Worm (Caenorhabditis elegans) whole organism, midembryonic: ENCODE results near the gene fbxa-39.

Experiments used
- T22C8.4 ChIP-seq: fragments of 200-800 bp; sonication (Bioruptor generic); IDR thresholded peaks from 2 replicates; pipeline ENCODE4 v1.3.6; 2022; ENCODE audit warnings: missing genetic modification characterization, missing compliant biosample characterization
- cog-1 ChIP-seq: sonication (generic microtip); optimal IDR thresholded peaks from 2 replicates; lab custom pipeline; 2016; ENCODE audit warnings: missing genetic modification characterization, missing compliant biosample characterization
- flt-1 ChIP-seq: fragments of 200-800 bp; sonication (Bioruptor generic); IDR thresholded peaks from 2 replicates; pipeline ENCODE4 v1.3.6; 2022; ENCODE audit warnings: missing genetic modification characterization, missing compliant biosample characterization
- klf-2 ChIP-seq: fragments of 200-800 bp; sonication (Bioruptor generic); conservative IDR thresholded peaks from 2 replicates; pipeline ENCODE4 v1.3.6; 2022; ENCODE audit warnings: missing genetic modification reagents, missing genetic modification characterization, missing compliant biosample characterization
- med-1 ChIP-seq: sonication (generic microtip); optimal IDR thresholded peaks from 2 replicates; lab custom pipeline; 2017; ENCODE audit warnings: missing genetic modification characterization, mild to moderate bottlenecking, missing compliant biosample characterization, antibody characterized with exemption, missing genetic modification reagents; ENCODE audit not compliant: insufficient read depth
- ref-1 ChIP-seq: fragments of 200-800 bp; sonication (Bioruptor generic); conservative IDR thresholded peaks from 2 replicates; pipeline ENCODE4 v1.3.6; 2022; ENCODE audit warnings: missing genetic modification reagents, missing genetic modification characterization, missing compliant biosample characterization
- tab-1 ChIP-seq: fragments of 200-800 bp; sonication (Bioruptor generic); IDR thresholded peaks from 2 replicates; pipeline ENCODE4 v1.3.6; 2022; ENCODE audit warnings: missing genetic modification characterization, missing compliant biosample characterization
- ztf-23 ChIP-seq: fragments of 200-800 bp; sonication (Bioruptor generic); IDR thresholded peaks from 2 replicates; pipeline ENCODE4 v1.3.6; 2022; ENCODE audit warnings: missing genetic modification reagents, missing genetic modification characterization, missing compliant biosample characterization
- ztf-29 ChIP-seq: fragments of 200-800 bp; sonication (Bioruptor generic); IDR thresholded peaks from 2 replicates; pipeline ENCODE4 v1.3.6; 2022; ENCODE audit warnings: missing genetic modification reagents, missing genetic modification characterization, missing compliant biosample characterization

The fbxa-39 gene

ce11 chrIII:2272075-2272474 lies 757 bp upstream of the fbxa-39 start, which contains the start of gene fbxa-48:
TSS of gene fbxa-48 (minus strand) at chrIII:2272175.
- TF ChIP-seq ref-1 = no peak
- no peak for TF ChIP-seq klf-2
- TF ChIP-seq cog-1 (tag; lab: Kevin White, UChicago) = no peak
- no peak for TF ChIP-seq T22C8.4 (GFP tag; lab: Robert Waterston, UW)
- TF ChIP-seq ztf-23 (GFP tag; lab: Robert Waterston, UW) = no peak
- no peak for TF ChIP-seq tab-1 (GFP tag; lab: Robert Waterston, UW)
- no peak for TF ChIP-seq flt-1 (GFP tag; lab: Robert Waterston, UW)
- no peak for TF ChIP-seq med-1 (GFP tag; lab: Kevin White, UChicago)
- TF ChIP-seq ztf-29 (GFP tag; lab: Robert Waterston, UW) = no peak

- TF ChIP-seq klf-2 = no peak
These were observed 4.0 kb downstream of the fbxa-39 start, which contains the start of gene Y54F10BM.21 for ce11 chrIII:2276842-2277241. TSS of gene Y54F10BM.21 (plus strand) at chrIII:2277142.

- TF ChIP-seq ztf-23 (GFP tag; lab: Robert Waterston, UW) (no peak), med-1 (GFP tag; lab: Kevin White, UChicago) (no peak), cog-1 (tag; lab: Kevin White, UChicago) (no peak), ztf-29 (GFP tag; lab: Robert Waterston, UW) (no peak), tab-1 (GFP tag; lab: Robert Waterston, UW) (no peak), klf-2 (no peak), flt-1 (GFP tag; lab: Robert Waterston, UW) (no peak), T22C8.4 (GFP tag; lab: Robert Waterston, UW) (no peak), ref-1 (no peak)
These were observed 6.6 kb downstream of the fbxa-39 start, which contains the start of gene Y54F10BM.23 for ce11 chrIII:2279457-2279856. TSS of gene Y54F10BM.23 (minus strand) at chrIII:2279557.

DNA sequence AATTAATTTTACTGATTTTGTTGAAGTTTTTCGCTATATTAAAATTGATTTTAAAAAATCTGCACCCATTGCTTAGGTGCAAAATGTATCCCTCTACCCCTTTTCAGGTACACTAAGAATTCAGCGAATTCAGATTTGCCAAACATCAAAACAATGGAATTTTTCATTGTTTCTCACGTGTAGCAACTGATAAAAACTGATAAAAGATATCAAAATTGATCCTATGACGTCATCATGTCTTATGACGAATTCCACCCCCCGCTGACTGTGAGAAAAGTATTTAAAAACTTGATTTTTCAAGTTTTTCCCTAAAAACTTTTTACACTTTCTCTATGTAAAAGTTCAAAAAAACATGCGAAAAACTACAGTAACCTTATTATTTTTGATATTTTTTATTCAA lies 7.7 kb downstream of the fbxa-39 start, which contains the start of gene Y54F10BM.22:
Y54F10BM.22 (plus strand) TSS at position 331 of the 400 bp plus-strand sequence.
- TF ChIP-seq cog-1 (tag; lab: Kevin White, UChicago) = no peak

DNA sequence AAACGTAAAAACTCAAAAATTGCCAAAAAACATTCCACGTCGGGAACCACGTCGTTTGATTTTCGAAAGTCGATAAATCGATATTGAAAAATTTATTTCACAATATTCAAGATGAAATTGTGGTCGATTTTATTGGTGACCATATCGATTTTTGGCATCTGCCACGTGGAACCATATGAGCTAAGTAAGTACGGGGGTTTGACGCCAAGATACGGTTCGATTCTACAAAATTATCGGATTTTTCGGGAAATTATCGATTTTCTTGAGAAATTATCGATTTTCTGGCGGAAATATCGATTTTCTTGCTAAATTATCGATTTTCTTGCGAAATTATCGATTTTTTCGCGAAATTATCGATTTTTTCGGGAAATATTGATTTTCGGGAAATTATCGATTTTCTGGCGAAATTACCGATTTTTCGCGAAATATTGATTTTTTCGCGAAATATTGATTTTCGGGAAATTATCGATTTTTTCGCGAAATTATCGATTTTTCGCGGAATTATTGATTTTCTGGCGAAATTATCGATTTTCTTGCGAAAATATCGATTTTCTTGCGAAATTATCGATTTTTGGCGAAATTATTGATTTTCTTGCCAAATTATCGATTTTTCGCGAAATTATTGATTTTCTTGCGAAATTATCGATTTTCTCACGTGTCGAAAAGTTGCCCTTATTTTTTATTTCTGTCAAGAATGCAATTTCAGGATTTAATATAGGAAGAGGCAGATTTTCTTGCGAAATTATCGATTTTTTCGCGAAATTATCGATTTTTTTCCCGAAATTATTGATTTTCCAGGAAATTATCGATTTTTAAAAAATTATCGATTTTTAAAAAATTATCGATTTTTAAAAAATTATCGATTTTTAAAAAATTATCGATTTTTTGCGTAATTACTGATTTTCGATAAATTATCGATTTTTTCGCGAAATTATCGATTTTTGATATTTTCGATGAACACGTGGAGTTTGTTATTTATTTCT lies 9.4 kb downstream of the fbxa-39 start, which contains the start of gene Y54F10BM.3:
Y54F10BM.3 (plus strand) TSS at position 51 of the 983 bp plus-strand sequence.
- TF ChIP-seq ztf-29 (GFP tag; lab: Robert Waterston, UW) (no peak), T22C8.4 (GFP tag; lab: Robert Waterston, UW) (peak; percentile 98)

- TF ChIP-seq med-1 (GFP tag; lab: Kevin White, UChicago) (no peak), T22C8.4 (GFP tag; lab: Robert Waterston, UW) (peak; percentile 97), klf-2 (no peak), ztf-23 (GFP tag; lab: Robert Waterston, UW) (no peak), ref-1 (no peak), tab-1 (GFP tag; lab: Robert Waterston, UW) (no peak)
These were observed 10.6 kb downstream of the fbxa-39 start for ce11 chrIII:2283341-2283847.

ce11 chrIII:2288261-2288660 lies 15.4 kb downstream of the fbxa-39 start:
- TF ChIP-seq tab-1 (GFP tag; lab: Robert Waterston, UW) (no peak), ztf-23 (GFP tag; lab: Robert Waterston, UW) (no peak), cog-1 (tag; lab: Kevin White, UChicago) (no peak), med-1 (GFP tag; lab: Kevin White, UChicago) (no peak), klf-2 (no peak), flt-1 (GFP tag; lab: Robert Waterston, UW) (no peak), ztf-29 (GFP tag; lab: Robert Waterston, UW) (no peak), ref-1 (no peak), T22C8.4 (GFP tag; lab: Robert Waterston, UW) (no peak)

DNA sequence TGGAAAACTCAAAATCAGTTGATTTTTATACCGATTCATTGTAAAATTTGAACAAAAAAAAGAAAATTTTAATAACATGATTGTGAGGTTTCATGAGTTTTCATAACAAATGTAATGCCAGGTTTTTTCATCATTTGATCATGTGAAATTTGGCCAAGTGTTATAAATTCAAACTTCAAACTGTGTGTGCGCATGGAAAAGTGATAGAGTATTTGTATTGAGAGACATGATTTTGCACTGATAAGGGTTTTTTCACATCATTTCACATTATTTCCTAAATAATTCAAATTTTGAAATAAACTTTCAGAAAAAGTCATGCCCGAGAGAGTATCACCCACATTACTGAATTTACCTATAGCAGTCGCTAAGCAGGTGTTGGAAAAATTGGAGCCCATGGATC lies 18.3 kb downstream of the fbxa-39 start, which contains the start of gene fbxa-219:
fbxa-219 (plus strand) TSS at position 277 of the 400 bp plus-strand sequence.
- TF ChIP-seq klf-2 (no peak), med-1 (GFP tag; lab: Kevin White, UChicago) (no peak), ref-1 (no peak), tab-1 (GFP tag; lab: Robert Waterston, UW) (no peak), ztf-23 (GFP tag; lab: Robert Waterston, UW) (no peak), T22C8.4 (GFP tag; lab: Robert Waterston, UW) (no peak), ztf-29 (GFP tag; lab: Robert Waterston, UW) (no peak), cog-1 (tag; lab: Kevin White, UChicago) (no peak), flt-1 (GFP tag; lab: Robert Waterston, UW) (no peak)

DNA sequence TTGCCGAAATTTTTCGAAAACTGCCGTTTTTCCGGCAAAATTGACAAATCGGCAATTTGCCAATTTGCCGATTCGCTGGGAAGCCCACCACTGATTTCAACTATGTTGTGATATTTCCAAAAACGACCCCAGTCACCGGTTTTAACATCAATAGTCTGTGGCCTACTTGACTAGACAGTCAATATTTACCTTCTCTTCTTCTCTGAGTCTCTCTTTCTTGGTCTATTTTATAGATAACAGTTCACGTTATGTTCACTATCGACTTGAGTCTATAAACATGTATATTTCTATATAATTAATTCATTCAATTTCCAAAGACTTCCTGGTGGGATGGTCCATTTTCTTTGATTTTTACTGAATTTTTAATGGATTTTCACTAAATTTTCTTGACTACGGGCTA lies 21.9 kb downstream of the fbxa-39 start:
- TF ChIP-seq T22C8.4 (GFP tag; lab: Robert Waterston, UW) = no peak
- TF ChIP-seq med-1 (GFP tag; lab: Kevin White, UChicago) = no peak
- no peak for TF ChIP-seq flt-1 (GFP tag; lab: Robert Waterston, UW)

- TF ChIP-seq klf-2 = no peak
- no peak for TF ChIP-seq flt-1 (GFP tag; lab: Robert Waterston, UW)
- TF ChIP-seq ref-1 = no peak
- no peak for TF ChIP-seq ztf-29 (GFP tag; lab: Robert Waterston, UW)
- TF ChIP-seq ztf-23 (GFP tag; lab: Robert Waterston, UW) = no peak
- TF ChIP-seq tab-1 (GFP tag; lab: Robert Waterston, UW) = no peak
- no peak for TF ChIP-seq T22C8.4 (GFP tag; lab: Robert Waterston, UW)
- no peak for TF ChIP-seq med-1 (GFP tag; lab: Kevin White, UChicago)
- no peak for TF ChIP-seq cog-1 (tag; lab: Kevin White, UChicago)
These were observed 31.3 kb downstream of the fbxa-39 start for ce11 chrIII:2304149-2304548.
